Worm (Caenorhabditis elegans): Measurements from ENCODE around the gene gst-4.

The gst-4 gene

DNA sequence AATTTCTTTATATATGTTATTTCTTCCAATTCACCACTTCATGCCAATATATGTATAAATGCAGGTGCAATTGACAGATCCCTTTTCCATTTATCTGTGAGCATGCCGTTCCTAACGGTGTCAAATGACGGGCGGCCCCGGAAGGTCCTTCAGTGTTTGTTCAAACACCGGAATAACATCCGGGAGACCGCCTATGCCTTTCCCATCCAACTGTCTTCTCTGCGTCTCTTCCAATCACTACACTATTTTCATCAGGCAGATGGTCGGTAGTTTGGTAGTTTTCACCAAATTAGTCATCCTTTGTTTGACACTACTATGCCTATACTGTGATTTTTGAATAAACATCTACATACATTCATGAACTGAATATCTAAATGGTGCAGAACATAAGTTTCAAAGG, 48.6 kb downstream of the gst-4 start:
- TF ChIP-seq zfp-2 (tag; optimal IDR thresholded peaks at IDR 0.05), result no peak
- no peak for TF ChIP-seq mdl-1 (tag; optimal IDR thresholded peaks at IDR 0.05)
- TF ChIP-seq lin-13 (GFP tag; optimal IDR thresholded peaks at IDR 0.05), result no peak
- no peak for TF ChIP-seq hlh-11 (tag; optimal IDR thresholded peaks at IDR 0.05)
- no peak for TF ChIP-seq nhr-77 (tag; optimal IDR thresholded peaks at IDR 0.05)
- no peak for TF ChIP-seq nhr-111 (GFP tag; optimal IDR thresholded peaks at IDR 0.05)

ce11 chrIV:10191498-10191897, 49.5 kb downstream of the gst-4 start:
- peak in 1 of 2 experiments; percentile 88 for TF ChIP-seq unc-62 (GFP tag; optimal IDR thresholded peaks at IDR 0.05 in 1 of 2)
- no peak for TF ChIP-seq unc-62 (tag; optimal IDR thresholded peaks at IDR 0.05)
- TF ChIP-seq F10B5.3 (tag; optimal IDR thresholded peaks at IDR 0.05), result no peak
- TF ChIP-seq fkh-10 (GFP tag; optimal IDR thresholded peaks at IDR 0.05), result peak; percentile 55
